Fruit fly (Drosophila melanogaster) whole organism, embryonic: ENCODE measurements around the gene TTLL15.

Source experiments
- ATbp ChIP-seq: fragments of 200-800 bp; sonication (Bioruptor generic); optimal IDR thresholded peaks from 2 replicates; lab custom pipeline; 2017; ENCODE audit warnings: missing biosample characterization, mild to moderate bottlenecking, missing genetic modification characterization, missing genetic modification reagents
- Bdp1 ChIP-seq: fragments of 200-800 bp; sonication (Bioruptor generic); optimal IDR thresholded peaks from 3 replicates; lab custom pipeline; 2016; ENCODE audit warnings: missing biosample characterization, missing genetic modification characterization
- C15 ChIP-seq: fragments of 200-800 bp; sonication (Bioruptor generic); IDR thresholded peaks from 3 replicates; pipeline ENCODE4 v1.3.6; 2022; ENCODE audit warnings: missing biosample characterization, missing genetic modification characterization
- CG10959 ChIP-seq: fragments of 200-800 bp; sonication (Bioruptor generic); IDR thresholded peaks from 2 replicates; pipeline ENCODE4 v1.3.6; 2022; ENCODE audit warnings: missing biosample characterization, missing genetic modification characterization
- CG11456 ChIP-seq: fragments of 200-800 bp; sonication (Bioruptor generic); IDR thresholded peaks from 3 replicates; pipeline ENCODE4 v1.3.6; 2022; ENCODE audit warnings: missing biosample characterization, missing genetic modification characterization
- CG12236 ChIP-seq: fragments of 200-800 bp; sonication (Bioruptor generic); optimal IDR thresholded peaks from 2 replicates; lab custom pipeline; 2016; ENCODE audit warnings: missing biosample characterization, missing genetic modification characterization
- CG1233 ChIP-seq: fragments of 200-800 bp; sonication (Bioruptor generic); optimal IDR thresholded peaks from 4 replicates; lab custom pipeline; 2018; ENCODE audit warnings: missing biosample characterization, mild to moderate bottlenecking, missing genetic modification characterization
- CG12659 ChIP-seq: fragments of 200-800 bp; sonication (Bioruptor generic); optimal IDR thresholded peaks from 3 replicates; lab custom pipeline; 2017; ENCODE audit warnings: mild to moderate bottlenecking, missing biosample characterization, missing genetic modification reagents, missing genetic modification characterization
- CG12744 ChIP-seq: fragments of 200-800 bp; sonication (Bioruptor generic); optimal IDR thresholded peaks from 2 replicates; lab custom pipeline; 2016; ENCODE audit warnings: missing biosample characterization, missing genetic modification characterization
- CG13296 ChIP-seq: fragments of 200-800 bp; sonication (Bioruptor generic); optimal IDR thresholded peaks from 3 replicates; lab custom pipeline; 2018; ENCODE audit warnings: missing biosample characterization, mild to moderate bottlenecking, missing genetic modification characterization
- CG14965 ChIP-seq: fragments of 200-800 bp; sonication (Bioruptor generic); optimal IDR thresholded peaks from 2 replicates; lab custom pipeline; 2016; ENCODE audit warnings: missing biosample characterization, missing genetic modification characterization, borderline replicate concordance
- CG17802 ChIP-seq: fragments of 200-800 bp; sonication (Bioruptor generic); optimal IDR thresholded peaks from 2 replicates; lab custom pipeline; 2018; ENCODE audit warnings: missing biosample characterization, mild to moderate bottlenecking, missing genetic modification characterization, moderate library complexity
- CG18476 ChIP-seq: fragments of 200-800 bp; sonication (Bioruptor generic); optimal IDR thresholded peaks from 2 replicates; lab custom pipeline; 2016; ENCODE audit warnings: missing biosample characterization, mild to moderate bottlenecking, missing genetic modification characterization
- CG2120 ChIP-seq: fragments of 200-800 bp; sonication (Bioruptor generic); optimal IDR thresholded peaks from 3 replicates; lab custom pipeline; 2016; ENCODE audit warnings: missing biosample characterization, missing genetic modification characterization
- CG2202 ChIP-seq: fragments of 200-800 bp; sonication (Bioruptor generic); optimal IDR thresholded peaks from 2 replicates; lab custom pipeline; 2018; ENCODE audit warnings: missing biosample characterization, mild to moderate bottlenecking, missing genetic modification characterization
- CG3407 ChIP-seq: fragments of 200-800 bp; sonication (Bioruptor generic); optimal IDR thresholded peaks from 2 replicates; lab custom pipeline; 2018; ENCODE audit warnings: missing biosample characterization, mild to moderate bottlenecking, missing genetic modification characterization
- CG4360 ChIP-seq: fragments of 200-800 bp; sonication (Bioruptor generic); IDR thresholded peaks from 2 replicates; pipeline ENCODE4 v1.3.6; 2022; ENCODE audit warnings: missing biosample characterization, missing genetic modification characterization
- CG6765 ChIP-seq: fragments of 200-800 bp; sonication (Bioruptor generic); optimal IDR thresholded peaks from 3 replicates; lab custom pipeline; 2017; ENCODE audit warnings: missing biosample characterization, mild to moderate bottlenecking, missing genetic modification characterization
- CG7372 ChIP-seq: fragments of 200-800 bp; sonication (Bioruptor generic); IDR thresholded peaks from 2 replicates; pipeline ENCODE4 v1.3.6; 2022; ENCODE audit warnings: missing biosample characterization, missing genetic modification characterization
- CG7556 ChIP-seq: fragments of 200-800 bp; sonication (Bioruptor generic); optimal IDR thresholded peaks from 2 replicates; lab custom pipeline; 2017; ENCODE audit warnings: missing biosample characterization, mild to moderate bottlenecking, missing genetic modification characterization
- CG7786 ChIP-seq: fragments of 200-800 bp; sonication (Bioruptor generic); optimal IDR thresholded peaks from 2 replicates; lab custom pipeline; 2016; ENCODE audit warnings: missing biosample characterization, missing genetic modification characterization
- CG8765 ChIP-seq: fragments of 200-800 bp; sonication (Bioruptor generic); IDR thresholded peaks from 2 replicates; pipeline ENCODE4 v1.3.6; 2022; ENCODE audit warnings: missing biosample characterization, missing genetic modification characterization
- CTCF ChIP-seq: fragments of 200-800 bp; sonication (Bioruptor generic); optimal IDR thresholded peaks from 2 replicates; lab custom pipeline; 2017; ENCODE audit warnings: missing biosample characterization, mild to moderate bottlenecking, missing genetic modification characterization, moderate library complexity
- Dll ChIP-seq: fragments of 200-800 bp; sonication (Bioruptor generic); IDR thresholded peaks from 4 replicates; pipeline ENCODE4 v1.3.6; 2022; ENCODE audit warnings: missing biosample characterization, missing genetic modification characterization; ENCODE audit not compliant: partially characterized antibody
- ERR ChIP-seq: fragments of 200-800 bp; sonication (Bioruptor generic); optimal IDR thresholded peaks from 2 replicates; lab custom pipeline; 2016; ENCODE audit warnings: missing biosample characterization, missing genetic modification characterization
- H2.0 ChIP-seq: fragments of 200-800 bp; sonication (Bioruptor generic); IDR thresholded peaks from 2 replicates; pipeline ENCODE4 v1.3.6; 2022; ENCODE audit warnings: missing biosample characterization, missing genetic modification characterization
- Hmr ChIP-seq: fragments of 200-800 bp; sonication (Bioruptor generic); optimal IDR thresholded peaks from 3 replicates; lab custom pipeline; 2017; ENCODE audit warnings: mild to moderate bottlenecking, missing biosample characterization, missing genetic modification reagents, missing genetic modification characterization
- MBD-R2 ChIP-seq: fragments of 200-800 bp; sonication (Bioruptor generic); IDR thresholded peaks from 2 replicates; pipeline ENCODE4 v1.3.6; 2022; ENCODE audit warnings: missing biosample characterization, missing genetic modification characterization
- Neu2 ChIP-seq: fragments of 200-800 bp; sonication (Bioruptor generic); optimal IDR thresholded peaks from 3 replicates; lab custom pipeline; 2016; ENCODE audit warnings: missing biosample characterization, missing genetic modification characterization, borderline replicate concordance
- Spps ChIP-seq: fragments of 200-800 bp; sonication (Bioruptor generic); optimal IDR thresholded peaks from 2 replicates; lab custom pipeline; 2018; ENCODE audit warnings: missing biosample characterization, mild to moderate bottlenecking, missing genetic modification characterization
- aop ChIP-seq: fragments of 200-800 bp; sonication (Bioruptor generic); IDR thresholded peaks from 2 replicates; pipeline ENCODE4 v1.3.6; 2022; ENCODE audit warnings: missing biosample characterization, missing genetic modification characterization
- bcd ChIP-seq: fragments of 200-800 bp; sonication (Bioruptor generic); optimal IDR thresholded peaks from 2 replicates; lab custom pipeline; 2017; ENCODE audit warnings: missing biosample characterization, mild to moderate bottlenecking, missing genetic modification characterization
- btn ChIP-seq: fragments of 200-800 bp; sonication (Bioruptor generic); optimal IDR thresholded peaks from 2 replicates; lab custom pipeline; 2016; ENCODE audit warnings: missing biosample characterization, missing genetic modification characterization
- chif ChIP-seq, 2 experiments: fragments of 200-800 bp; sonication (Bioruptor generic); optimal IDR thresholded peaks; 3 replicates each; lab custom pipeline; 2016; ENCODE audit warnings: missing biosample characterization in 2 of 2, missing genetic modification characterization in 2 of 2
- crp ChIP-seq, 2 experiments: fragments of 200-800 bp; sonication (Bioruptor generic); optimal IDR thresholded peaks; 2 replicates in 1 of 2; 3 replicates in 1 of 2; lab custom pipeline; 2017; ENCODE audit warnings: missing biosample characterization in 2 of 2, missing genetic modification characterization in 2 of 2, mild to moderate bottlenecking in 1 of 2, moderate library complexity in 1 of 2
- dan ChIP-seq: fragments of 200-800 bp; sonication (Bioruptor generic); IDR thresholded peaks from 2 replicates; pipeline ENCODE4 v1.3.6; 2022; ENCODE audit warnings: missing biosample characterization, missing genetic modification characterization
- en ChIP-seq: fragments of 200-800 bp; sonication (Bioruptor generic); optimal IDR thresholded peaks from 2 replicates; lab custom pipeline; 2016; ENCODE audit warnings: missing biosample characterization, missing genetic modification characterization
- fu2 ChIP-seq: fragments of 200-800 bp; sonication (Bioruptor generic); optimal IDR thresholded peaks from 2 replicates; lab custom pipeline; 2016; ENCODE audit warnings: missing biosample characterization, missing genetic modification characterization
- gcm2 ChIP-seq: fragments of 200-800 bp; sonication (Bioruptor generic); optimal IDR thresholded peaks from 2 replicates; lab custom pipeline; 2016; ENCODE audit warnings: missing biosample characterization, missing genetic modification characterization
- h ChIP-seq: fragments of >200 bp; optimal IDR thresholded peaks from 2 replicates; lab custom pipeline; 2017
- inv ChIP-seq: fragments of 200-800 bp; sonication (Bioruptor generic); IDR thresholded peaks from 2 replicates; pipeline ENCODE4 v1.3.6; 2022; ENCODE audit warnings: missing biosample characterization, missing genetic modification characterization; ENCODE audit not compliant: partially characterized antibody
- jigr1 ChIP-seq: fragments of 200-800 bp; sonication (Bioruptor generic); IDR thresholded peaks from 3 replicates; pipeline ENCODE4 v1.3.6; 2022; ENCODE audit warnings: missing biosample characterization, missing genetic modification characterization
- knrl ChIP-seq: fragments of 200-800 bp; sonication (Bioruptor generic); IDR thresholded peaks from 3 replicates; pipeline ENCODE4 v1.3.6; 2022; ENCODE audit warnings: missing biosample characterization, missing genetic modification characterization; ENCODE audit not compliant: partially characterized antibody
- lbe ChIP-seq: fragments of 200-800 bp; sonication (Bioruptor generic); optimal IDR thresholded peaks from 2 replicates; lab custom pipeline; 2016; ENCODE audit warnings: missing biosample characterization, mild to moderate bottlenecking, missing genetic modification characterization
- salm ChIP-seq: fragments of 200-800 bp; sonication (Bioruptor generic); optimal IDR thresholded peaks from 2 replicates; lab custom pipeline; 2018; ENCODE audit warnings: missing biosample characterization, mild to moderate bottlenecking, missing genetic modification characterization
- sima ChIP-seq: fragments of 200-800 bp; sonication (Bioruptor generic); optimal IDR thresholded peaks from 2 replicates; lab custom pipeline; 2016; ENCODE audit warnings: missing biosample characterization, missing genetic modification characterization
- slou ChIP-seq: fragments of 200-800 bp; sonication (Bioruptor generic); optimal IDR thresholded peaks from 3 replicates; lab custom pipeline; 2016; ENCODE audit warnings: missing biosample characterization, missing genetic modification characterization
- slp2 ChIP-seq: fragments of 200-800 bp; sonication (Bioruptor generic); optimal IDR thresholded peaks from 2 replicates; lab custom pipeline; 2016; ENCODE audit warnings: missing biosample characterization, missing genetic modification characterization
- so ChIP-seq: fragments of 200-800 bp; sonication (Bioruptor generic); IDR thresholded peaks from 3 replicates; pipeline ENCODE4 v1.3.6; 2022; ENCODE audit warnings: missing biosample characterization, missing genetic modification characterization
- tna ChIP-seq: fragments of 200-800 bp; sonication (Bioruptor generic); IDR thresholded peaks from 2 replicates; pipeline ENCODE4 v1.3.6; 2022; ENCODE audit warnings: missing biosample characterization, missing genetic modification characterization; ENCODE audit not compliant: partially characterized antibody
- zen2 ChIP-seq: fragments of 200-800 bp; sonication (Bioruptor generic); IDR thresholded peaks from 3 replicates; pipeline ENCODE4 v1.3.6; 2022; ENCODE audit warnings: missing biosample characterization, missing genetic modification characterization; ENCODE audit not compliant: partially characterized antibody
- zfh1 ChIP-seq: fragments of 200-800 bp; sonication (Bioruptor generic); IDR thresholded peaks from 3 replicates; pipeline ENCODE4 v1.3.6; 2022; ENCODE audit warnings: missing biosample characterization, missing genetic modification characterization

TTLL15 gene

DNA sequence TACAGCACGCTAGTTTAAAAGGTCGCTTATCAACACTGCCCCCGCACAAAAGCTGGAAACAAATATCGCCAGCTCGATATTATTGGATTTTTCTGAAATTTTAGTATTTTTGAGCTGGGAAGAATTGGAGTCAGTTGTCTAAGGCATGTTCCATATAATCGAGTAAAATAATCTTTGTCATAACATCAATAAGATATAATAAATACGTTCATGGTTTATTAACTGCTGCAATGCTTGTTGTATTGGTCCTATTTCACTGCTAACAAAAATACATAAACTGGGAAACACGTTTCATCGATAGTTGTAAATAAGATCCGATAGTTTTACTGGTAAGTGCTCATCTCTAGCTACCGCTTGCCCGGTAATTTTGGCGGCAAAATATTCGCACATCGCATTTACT, 26.9 kb upstream of the TTLL15 start, which contains the start of the genes Art1 and Mcm5 (continued):
- TF ChIP-seq CG4360 (GFP tag; lab: Robert Waterston, UW), result no peak
- TF ChIP-seq CG18476, result no peak
- peak; percentile 68 for TF ChIP-seq CG2120 (GFP tag; lab: Kevin White, UChicago)
- TF ChIP-seq CG14965 (GFP tag; lab: Kevin White, UChicago), result no peak
- TF ChIP-seq CG12744, result peak; percentile 30
- TF ChIP-seq Spps, result no peak
- TF ChIP-seq CG1233 (GFP tag; lab: Kevin White, UChicago), result peak; percentile 18
- no peak for TF ChIP-seq CG2202 (tag; lab: Kevin White, UChicago)
- TF ChIP-seq chif (GFP tag; optimal IDR thresholded peaks at IDR 0.05; lab: Kevin White, UChicago), result peak in 1 of 2 experiments; percentile 20
- TF ChIP-seq CG12236 (GFP tag; lab: Kevin White, UChicago), result no peak
- TF ChIP-seq dan (GFP tag; lab: Robert Waterston, UW), result no peak
- TF ChIP-seq crp (GFP tag; optimal IDR thresholded peaks at IDR 0.05; lab: Kevin White, UChicago), result peak in 1 of 2 experiments; percentile 49
- no peak for TF ChIP-seq jigr1
- peak; percentile 98 for TF ChIP-seq knrl
- no peak for TF ChIP-seq CG7556 (GFP tag; lab: Kevin White, UChicago)
- no peak for TF ChIP-seq en (GFP tag; lab: Kevin White, UChicago)
- TF ChIP-seq CTCF (GFP tag; lab: Kevin White, UChicago), result peak; percentile 39
- no peak for TF ChIP-seq h
- TF ChIP-seq salm, result no peak
- peak; percentile 72 for TF ChIP-seq MBD-R2 (GFP tag; lab: Robert Waterston, UW)
- TF ChIP-seq CG7786, result peak; percentile 47
- TF ChIP-seq C15 (GFP tag; lab: Robert Waterston, UW), result no peak
- TF ChIP-seq CG7372 (GFP tag; lab: Robert Waterston, UW), result no peak
- peak; percentile 99 for TF ChIP-seq Dll (GFP tag; lab: Robert Waterston, UW)
- TF ChIP-seq gcm2, result no peak
- TF ChIP-seq ATbp (GFP tag; lab: Kevin White, UChicago), result no peak
- TF ChIP-seq H2.0 (GFP tag; lab: Robert Waterston, UW), result no peak
- peak; percentile 43 for TF ChIP-seq CG17802 (tag; lab: Kevin White, UChicago)
- no peak for TF ChIP-seq sima (GFP tag; lab: Kevin White, UChicago)
- peak; percentile 78 for TF ChIP-seq CG12659 (GFP tag; lab: Kevin White, UChicago)
- no peak for TF ChIP-seq lbe
- no peak for TF ChIP-seq CG10959 (GFP tag; lab: Robert Waterston, UW)
- TF ChIP-seq CG3407 (GFP tag; lab: Kevin White, UChicago), result no peak
- TF ChIP-seq btn (GFP tag; lab: Kevin White, UChicago), result no peak
- no peak for TF ChIP-seq zfh1
- TF ChIP-seq CG8765 (GFP tag; lab: Robert Waterston, UW), result no peak
- TF ChIP-seq bcd, result peak; percentile 11
- no peak for TF ChIP-seq aop (GFP tag; lab: Robert Waterston, UW)
- TF ChIP-seq slou, result no peak
- no peak for TF ChIP-seq so (GFP tag; lab: Robert Waterston, UW)
- no peak for TF ChIP-seq Bdp1 (GFP tag; lab: Kevin White, UChicago)
- TF ChIP-seq inv (GFP tag; lab: Robert Waterston, UW), result peak; percentile 91
- TF ChIP-seq zen2 (GFP tag; lab: Robert Waterston, UW), result peak; percentile 75; the same call in 2 of the 3 replicates
- no peak for TF ChIP-seq ERR (GFP tag; lab: Kevin White, UChicago)
- TF ChIP-seq CG6765 (GFP tag; lab: Kevin White, UChicago), result no peak
- TF ChIP-seq CG13296, result peak; percentile 3
- no peak for TF ChIP-seq CG11456 (GFP tag; lab: Robert Waterston, UW)
- TF ChIP-seq Neu2 (GFP tag; lab: Kevin White, UChicago), result no peak
- TF ChIP-seq tna (GFP tag; lab: Robert Waterston, UW), result no peak; the same call in 1 of the 2 replicates
- peak; percentile 34 for TF ChIP-seq fu2
- no peak for TF ChIP-seq Hmr (GFP tag; lab: Kevin White, UChicago)
- TF ChIP-seq slp2, result peak; percentile 38
